Fruit fly (Drosophila melanogaster) whole organism, larva: ENCODE data around the gene GAA1.

Experiments
- noc ChIP-seq: fragments of 200-800 bp; sonication (Bioruptor generic); optimal IDR thresholded peaks from 3 replicates; lab custom pipeline; 2019; ENCODE audit warnings: missing biosample characterization, mild to moderate bottlenecking, missing genetic modification characterization, moderate library complexity

The GAA1 gene

dm6 chrX:5900146-5901093 lies 27.3 kb upstream of the GAA1 start, which contains the start of gene Act5C:
Act5C (plus strand) TSS chrX:5900861.
- peak; percentile 84 for TF ChIP-seq noc

dm6 chrX:5899241-5900145 lies 26.3 kb upstream of the GAA1 start:
- peak; percentile 16 for TF ChIP-seq noc

- TF ChIP-seq noc, result no peak
Measured at dm6 chrX:5896809-5897700, 23.9 kb upstream of the GAA1 start.

dm6 chrX:5895821-5896550 lies 22.8 kb upstream of the GAA1 start:
- TF ChIP-seq noc, result peak; percentile 57

- TF ChIP-seq noc, result no peak
Measured at dm6 chrX:5894529-5895487, 21.7 kb upstream of the GAA1 start.

- TF ChIP-seq noc, result no peak
Measured at dm6 chrX:5893165-5893564, 20.0 kb upstream of the GAA1 start.

- TF ChIP-seq noc, result no peak
Measured at dm6 chrX:5892512-5892911, 19.4 kb upstream of the GAA1 start.

- TF ChIP-seq noc, result peak; percentile 82
Measured at dm6 chrX:5891666-5892444, 18.7 kb upstream of the GAA1 start.

dm6 chrX:5888933-5889332 lies 15.8 kb upstream of the GAA1 start:
- no peak for TF ChIP-seq noc

- TF ChIP-seq noc, result no peak
Measured at dm6 chrX:5888260-5888659, 15.1 kb upstream of the GAA1 start.

dm6 chrX:5886764-5887555 lies 13.8 kb upstream of the GAA1 start:
- TF ChIP-seq noc, result no peak

- no peak for TF ChIP-seq noc
Measured at dm6 chrX:5885973-5886372, 12.8 kb upstream of the GAA1 start.

dm6 chrX:5885521-5885920 lies 12.4 kb upstream of the GAA1 start:
- TF ChIP-seq noc, result no peak
